Fruit fly (Drosophila melanogaster) S2 (cell line): ENCODE results near the gene Det.

Source experiments
- CG8478 ChIP-seq: fragments of >200 bp; optimal IDR thresholded peaks from 2 replicates; lab custom pipeline; 2018
- CTCF ChIP-seq, 2 experiments: fragments of >200 bp; optimal IDR thresholded peaks; 2 replicates each; lab custom pipeline; 2018

The Det gene

dm6 chr3R:17127912-17128311, 21.6 kb upstream of the Det start, which contains the start of gene CG31265:
Gene CG31265 (plus strand): TSS chr3R:17128212.
- TF ChIP-seq CTCF (optimal IDR thresholded peaks at IDR 0.05; lab: Kevin White, UChicago) (no peak), CG8478 (lab: Kevin White, UChicago) (no peak)

dm6 chr3R:17130326-17130725, 19.1 kb upstream of the Det start, which contains the start of gene CG17475:
Gene CG17475 (minus strand): TSS chr3R:17130426.
- TF ChIP-seq CG8478 (lab: Kevin White, UChicago) = no peak

dm6 chr3R:17132098-17132712, 17.3 kb upstream of the Det start, which contains the start of the genes CG4053 and CG31266:
Gene CG4053 (minus strand): TSS chr3R:17132198.
Gene CG31266 (plus strand): TSS chr3R:17132662.
- TF ChIP-seq CG8478 (lab: Kevin White, UChicago) (no peak), CTCF (optimal IDR thresholded peaks at IDR 0.05; lab: Kevin White, UChicago) (no peak)

dm6 chr3R:17133897-17134296, 15.6 kb upstream of the Det start, which contains the start of gene CG31267:
Gene CG31267 (plus strand): TSS chr3R:17134197.
- no peak for TF ChIP-seq CG8478 (lab: Kevin White, UChicago)
- TF ChIP-seq CTCF (optimal IDR thresholded peaks at IDR 0.05; lab: Kevin White, UChicago) = no peak

- no peak for TF ChIP-seq CTCF (optimal IDR thresholded peaks at IDR 0.05; lab: Kevin White, UChicago)
- no peak for TF ChIP-seq CG8478 (lab: Kevin White, UChicago)
These were observed 13.7 kb upstream of the Det start, which contains the start of gene CG5246 for dm6 chr3R:17135747-17136146. Gene CG5246 (plus strand): TSS chr3R:17136111.

- no peak for TF ChIP-seq CTCF (optimal IDR thresholded peaks at IDR 0.05; lab: Kevin White, UChicago)
- no peak for TF ChIP-seq CG8478 (lab: Kevin White, UChicago)
These were observed 11.9 kb upstream of the Det start, which contains the start of gene CG5255 for dm6 chr3R:17137593-17137992. Gene CG5255 (plus strand): TSS chr3R:17137893.

dm6 chr3R:17138699-17139098, 10.8 kb upstream of the Det start, which contains the start of gene CG5265:
Gene CG5265 (plus strand): TSS chr3R:17138999.
- TF ChIP-seq CG8478 (lab: Kevin White, UChicago) (no peak), CTCF (optimal IDR thresholded peaks at IDR 0.05; lab: Kevin White, UChicago) (no peak)

dm6 chr3R:17142304-17142703, 7.2 kb upstream of the Det start, which contains the start of gene TwdlW:
Gene TwdlW (minus strand): TSS chr3R:17142404.
- TF ChIP-seq CG8478 (lab: Kevin White, UChicago) = no peak
- no peak for TF ChIP-seq CTCF (optimal IDR thresholded peaks at IDR 0.05; lab: Kevin White, UChicago)

dm6 chr3R:17147647-17148244, 1.7 kb upstream of the Det start:
- TF ChIP-seq CTCF (optimal IDR thresholded peaks at IDR 0.05; lab: Kevin White, UChicago) (no peak), CG8478 (lab: Kevin White, UChicago) (no peak)

dm6 chr3R:17150287-17150686, 820 bp downstream of the Det start, which contains the start of gene Smug:
Gene Smug (plus strand): TSS chr3R:17150587.
- TF ChIP-seq CG8478 (lab: Kevin White, UChicago) = no peak
- no peak for TF ChIP-seq CTCF (optimal IDR thresholded peaks at IDR 0.05; lab: Kevin White, UChicago)

dm6 chr3R:17151376-17152026, 2.0 kb downstream of the Det start, which contains the start of gene CG5292:
Gene CG5292 (plus strand): TSS chr3R:17151861.
- peak in 1 of 2 experiments; percentile 24 for TF ChIP-seq CTCF (optimal IDR thresholded peaks at IDR 0.05; lab: Kevin White, UChicago)
- no peak for TF ChIP-seq CG8478 (lab: Kevin White, UChicago)

dm6 chr3R:17178140-17178539, 28.7 kb downstream of the Det start:
- TF ChIP-seq CG8478 (lab: Kevin White, UChicago) (no peak), CTCF (optimal IDR thresholded peaks at IDR 0.05; lab: Kevin White, UChicago) (no peak)

- TF ChIP-seq CG8478 (lab: Kevin White, UChicago) (no peak), CTCF (optimal IDR thresholded peaks at IDR 0.05; lab: Kevin White, UChicago) (no peak)
These were observed 42.5 kb downstream of the Det start for dm6 chr3R:17192009-17192408.

- no peak for TF ChIP-seq CG8478 (lab: Kevin White, UChicago)
- no peak for TF ChIP-seq CTCF (optimal IDR thresholded peaks at IDR 0.05; lab: Kevin White, UChicago)
These were observed 44.2 kb downstream of the Det start for dm6 chr3R:17193657-17194056.

- TF ChIP-seq CG8478 (lab: Kevin White, UChicago) (no peak), CTCF (optimal IDR thresholded peaks at IDR 0.05; lab: Kevin White, UChicago) (no peak)
These were observed 48.1 kb downstream of the Det start for dm6 chr3R:17197599-17197998.
